Fruit fly (Drosophila melanogaster) Kc167 (cell line): Measurements from ENCODE around the gene Nup154.

Experiments
- Myc ChIP-seq: fragments of >200 bp; optimal IDR thresholded peaks from 2 replicates; lab custom pipeline; 2017; ENCODE audit warnings: missing external identifiers
- Sin3A ChIP-seq: fragments of >200 bp; optimal IDR thresholded peaks from 2 replicates; lab custom pipeline; 2018; ENCODE audit warnings: missing external identifiers
- h ChIP-seq: fragments of >200 bp; optimal IDR thresholded peaks from 3 replicates; lab custom pipeline; 2018; ENCODE audit warnings: missing external identifiers

DNA sequence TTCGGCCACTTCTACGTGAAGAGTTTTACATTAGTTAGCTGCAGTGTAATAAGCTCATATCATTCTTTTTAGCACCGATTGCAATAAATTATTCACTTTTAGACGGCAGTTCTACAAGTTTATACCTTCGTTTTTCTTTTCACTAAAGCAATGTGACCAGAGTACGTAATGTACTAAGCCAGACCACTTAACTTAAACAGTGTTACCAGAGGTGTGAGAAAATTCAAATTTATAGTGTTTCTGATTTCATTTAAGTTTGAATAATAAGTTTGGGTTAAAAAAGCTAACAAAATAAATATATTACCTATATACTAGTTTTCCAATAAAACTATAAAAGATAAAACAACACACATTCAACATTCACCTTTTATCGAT, 36.6 kb upstream of the Nup154 start:
- TF ChIP-seq Myc (lab: Kevin White, UChicago) = no peak
- TF ChIP-seq h (lab: Kevin White, UChicago) = no peak
- TF ChIP-seq Sin3A (lab: Kevin White, UChicago) = no peak
